Fruit fly (Drosophila melanogaster): ENCODE results near the gene CG15824.

The CG15824 gene

dm6 chr2L:855052-855547 lies 29.8 kb downstream of the CG15824 start, which contains the start of gene CG13949 (continued):
- TF ChIP-seq sc (optimal IDR thresholded peaks at IDR 0.05) (no peak), sc (GFP tag; optimal IDR thresholded peaks at IDR 0.05) (no peak), tup (GFP tag; optimal IDR thresholded peaks at IDR 0.05) (no peak), en (GFP tag; optimal IDR thresholded peaks at IDR 0.05) (peak; percentile 42), Jarid2 (GFP tag; optimal IDR thresholded peaks at IDR 0.05) (peak; percentile 22), E2f1 (GFP tag; IDR thresholded peaks at IDR 0.05) (peak; percentile 75), salm (tag; optimal IDR thresholded peaks at IDR 0.05) (peak; percentile 41), NK7.1 (GFP tag; optimal IDR thresholded peaks at IDR 0.05) (peak; percentile 22), CG6689 (GFP tag; IDR thresholded peaks at IDR 0.05) (peak; percentile 65), CG12299 (tag; optimal IDR thresholded peaks at IDR 0.05) (peak; percentile 56), CG17612 (GFP tag; IDR thresholded peaks at IDR 0.05) (no peak), fd96Cb (tag; optimal IDR thresholded peaks at IDR 0.05) (peak; percentile 27), Hr51 (GFP tag; optimal IDR thresholded peaks at IDR 0.05) (peak in 1 of 2 experiments; percentile 63), CG10979 (tag; optimal IDR thresholded peaks at IDR 0.05) (peak; percentile 53), CG16863 (GFP tag; optimal IDR thresholded peaks at IDR 0.05) (peak; percentile 23), croc (GFP tag; conservative IDR thresholded peaks at IDR 0.05) (no peak; the same call in 2 of the 3 replicates), Nf-YA (GFP tag; IDR thresholded peaks at IDR 0.05) (peak; percentile 37), Aef1 (GFP tag; IDR thresholded peaks at IDR 0.05) (peak; percentile 82), CG12219 (GFP tag; optimal IDR thresholded peaks at IDR 0.05) (peak; percentile 22), yki (optimal IDR thresholded peaks at IDR 0.05) (no peak), ttk (GFP tag; IDR thresholded peaks at IDR 0.05) (peak; percentile 80), stwl (tag; optimal IDR thresholded peaks at IDR 0.05) (peak; percentile 64), jumu (GFP tag; optimal IDR thresholded peaks at IDR 0.05) (peak; percentile 28), inv (GFP tag; IDR thresholded peaks at IDR 0.05; ENCODE audit: partially characterized antibody) (peak; percentile 46; the same call in 1 of the 2 replicates), CG1792 (GFP tag; optimal IDR thresholded peaks at IDR 0.05) (peak; percentile 47), seq (GFP tag; IDR thresholded peaks at IDR 0.05) (peak; percentile 47; the same call in 1 of the 2 replicates), CG11560 (tag; IDR thresholded peaks at IDR 0.05) (0 out of 3 replicates have a peak, but pooled peaks have one; percentile 47), CG12769 (tag; optimal IDR thresholded peaks at IDR 0.05) (peak; percentile 38), gfzf (GFP tag; optimal IDR thresholded peaks at IDR 0.05) (peak; percentile 32), unpg (GFP tag; optimal IDR thresholded peaks at IDR 0.05) (peak; percentile 70), CG2129 (GFP tag; IDR thresholded peaks at IDR 0.05; ENCODE audit: partially characterized antibody) (peak; percentile 26; the same call in 1 of the 2 replicates), CG14014 (GFP tag; IDR thresholded peaks at IDR 0.05) (peak; percentile 79), CG33557 (GFP tag; optimal IDR thresholded peaks at IDR 0.05) (no peak), CG12104 (GFP tag; optimal IDR thresholded peaks at IDR 0.05) (peak; percentile 31), Sry-δ (GFP tag; optimal IDR thresholded peaks at IDR 0.05) (peak; percentile 48), caup (GFP tag; optimal IDR thresholded peaks at IDR 0.05; ENCODE audit: severe bottlenecking) (peak; percentile 53), pum (GFP tag; optimal IDR thresholded peaks at IDR 0.05) (peak; percentile 41), ems (GFP tag; optimal IDR thresholded peaks at IDR 0.05) (peak; percentile 31), H15 (GFP tag; IDR thresholded peaks at IDR 0.05) (peak; percentile 71; the same call in 2 of the 3 replicates), ro (GFP tag; IDR thresholded peaks at IDR 0.05) (no peak), lola (GFP tag; optimal IDR thresholded peaks at IDR 0.05) (peak in 1 of 3 experiments; percentile 35), CG7357 (GFP tag; IDR thresholded peaks at IDR 0.05) (no peak), CG1529 (GFP tag; optimal IDR thresholded peaks at IDR 0.05) (peak; percentile 31), CG18599 (GFP tag; optimal IDR thresholded peaks at IDR 0.05) (peak; percentile 70), NC2β (GFP tag; optimal IDR thresholded peaks at IDR 0.05) (peak; percentile 41), Myb (GFP tag; optimal IDR thresholded peaks at IDR 0.05) (peak; percentile 100), aop (GFP tag; IDR thresholded peaks at IDR 0.05) (no peak), HLH3B (GFP tag; IDR thresholded peaks at IDR 0.05) (peak; percentile 64), CG34376 (GFP tag; optimal IDR thresholded peaks at IDR 0.05) (peak; percentile 64), CG14050 (GFP tag; IDR thresholded peaks at IDR 0.05) (peak; percentile 52; the same call in 2 of the 3 replicates)
